Fruit fly (Drosophila melanogaster) whole organism, pupa: ENCODE data around the gene Med.

Source experiments
- CG10348 ChIP-seq: fragments of 200-800 bp; sonication (Bioruptor generic); IDR thresholded peaks from 2 replicates; pipeline ENCODE4 v1.3.6; 2022; ENCODE audit warnings: missing biosample characterization, missing genetic modification characterization
- CG12605 ChIP-seq: fragments of 200-800 bp; sonication (Bioruptor generic); IDR thresholded peaks from 2 replicates; pipeline ENCODE4 v1.3.6; 2022; ENCODE audit warnings: missing biosample characterization, missing genetic modification characterization
- CG13204 ChIP-seq: fragments of 200-800 bp; sonication (Bioruptor generic); optimal IDR thresholded peaks from 2 replicates; lab custom pipeline; 2018; ENCODE audit warnings: missing biosample characterization, mild to moderate bottlenecking, missing genetic modification characterization, moderate library complexity
- CG14655 ChIP-seq: fragments of 200-800 bp; sonication (Bioruptor generic); optimal IDR thresholded peaks from 3 replicates; lab custom pipeline; 2017; ENCODE audit warnings: mild to moderate bottlenecking, missing biosample characterization, missing genetic modification reagents, missing genetic modification characterization
- CG15710 ChIP-seq: fragments of 200-800 bp; sonication (Bioruptor generic); optimal IDR thresholded peaks from 2 replicates; lab custom pipeline; 2018; ENCODE audit warnings: missing biosample characterization, mild to moderate bottlenecking, missing genetic modification characterization, moderate library complexity
- CG17806 ChIP-seq: fragments of 200-800 bp; sonication (Bioruptor generic); optimal IDR thresholded peaks from 2 replicates; lab custom pipeline; 2018; ENCODE audit warnings: missing biosample characterization, mild to moderate bottlenecking, missing genetic modification characterization, moderate library complexity
- CG32121 ChIP-seq: fragments of 200-800 bp; sonication (Bioruptor generic); IDR thresholded peaks from 2 replicates; pipeline ENCODE4 v1.3.6; 2022; ENCODE audit warnings: missing biosample characterization, missing genetic modification characterization
- CG34367 ChIP-seq: fragments of 200-800 bp; sonication (Bioruptor generic); optimal IDR thresholded peaks from 2 replicates; lab custom pipeline; 2018; ENCODE audit warnings: missing biosample characterization, mild to moderate bottlenecking, missing genetic modification characterization
- CG4496 ChIP-seq: fragments of 200-800 bp; sonication (Bioruptor generic); IDR thresholded peaks from 3 replicates; pipeline ENCODE4 v1.3.6; 2022; ENCODE audit warnings: missing biosample characterization, missing genetic modification characterization
- CG8159 ChIP-seq: fragments of 200-800 bp; sonication (Bioruptor generic); optimal IDR thresholded peaks from 3 replicates; lab custom pipeline; 2018; ENCODE audit warnings: missing biosample characterization, mild to moderate bottlenecking, missing genetic modification characterization, moderate library complexity
- CG8301 ChIP-seq: fragments of 200-800 bp; sonication (Bioruptor generic); optimal IDR thresholded peaks from 2 replicates; lab custom pipeline; 2018; ENCODE audit warnings: missing biosample characterization, mild to moderate bottlenecking, missing genetic modification characterization
- CG9948 ChIP-seq: fragments of 200-800 bp; sonication (Bioruptor generic); optimal IDR thresholded peaks from 2 replicates; lab custom pipeline; 2018; ENCODE audit warnings: missing biosample characterization, mild to moderate bottlenecking, missing genetic modification characterization, moderate library complexity
- D1 ChIP-seq: fragments of 200-800 bp; sonication (Bioruptor generic); optimal IDR thresholded peaks from 2 replicates; lab custom pipeline; 2018; ENCODE audit warnings: missing biosample characterization, mild to moderate bottlenecking, missing genetic modification characterization, moderate library complexity
- EcR ChIP-seq: fragments of 200-800 bp; sonication (Bioruptor generic); optimal IDR thresholded peaks from 3 replicates; lab custom pipeline; 2019; ENCODE audit warnings: missing biosample characterization, missing genetic modification characterization, mild to moderate bottlenecking, moderate library complexity, missing genetic modification reagents
- Ets98B ChIP-seq: fragments of 200-800 bp; sonication (Bioruptor generic); IDR thresholded peaks from 2 replicates; pipeline ENCODE4 v1.3.6; 2022; ENCODE audit warnings: missing biosample characterization, missing genetic modification characterization
- Pif1A ChIP-seq: fragments of 200-800 bp; sonication (Bioruptor generic); optimal IDR thresholded peaks from 3 replicates; lab custom pipeline; 2016; ENCODE audit warnings: missing biosample characterization, missing genetic modification characterization
- Pif1B ChIP-seq: fragments of 200-800 bp; sonication (Bioruptor generic); optimal IDR thresholded peaks from 3 replicates; lab custom pipeline; 2016; ENCODE audit warnings: missing biosample characterization, missing genetic modification characterization
- Snoo ChIP-seq: fragments of 200-800 bp; sonication (Bioruptor generic); optimal IDR thresholded peaks from 3 replicates; lab custom pipeline; 2017; ENCODE audit warnings: missing biosample characterization, mild to moderate bottlenecking, missing genetic modification characterization, inconsistent platforms
- fd96Ca ChIP-seq: fragments of 200-800 bp; sonication (Bioruptor generic); IDR thresholded peaks from 3 replicates; pipeline ENCODE4 v1.3.6; 2022; ENCODE audit warnings: missing biosample characterization, missing genetic modification characterization
- gl ChIP-seq: fragments of 200-800 bp; sonication (Bioruptor generic); optimal IDR thresholded peaks from 2 replicates; lab custom pipeline; 2018; ENCODE audit warnings: missing biosample characterization, mild to moderate bottlenecking, missing genetic modification characterization
- rn ChIP-seq: fragments of 200-800 bp; sonication (Bioruptor generic); IDR thresholded peaks from 2 replicates; pipeline ENCODE4 v1.3.6; 2022; ENCODE audit warnings: missing biosample characterization, missing genetic modification characterization

The Med gene

dm6 chr3R:31610639-31611594, at the start of gene Med:
Gene Med, plus strand, starts transcription at chr3R:31611046.
- TF ChIP-seq CG17806: no peak
- TF ChIP-seq EcR (GFP tag; lab: Kevin White, UChicago): peak; percentile 81
- peak; percentile 21 for TF ChIP-seq gl (tag; lab: Kevin White, UChicago)
- peak; percentile 28 for TF ChIP-seq CG15710 (tag; lab: Kevin White, UChicago)
- TF ChIP-seq CG4496: no peak
- no peak for TF ChIP-seq fd96Ca (GFP tag; lab: Robert Waterston, UW)
- TF ChIP-seq rn (GFP tag; lab: Robert Waterston, UW): no peak
- TF ChIP-seq CG9948 (tag; lab: Kevin White, UChicago): peak; percentile 5
- no peak for TF ChIP-seq CG12605 (GFP tag; lab: Robert Waterston, UW)
- no peak for TF ChIP-seq CG10348 (GFP tag; lab: Robert Waterston, UW)
- TF ChIP-seq CG8301 (tag; lab: Kevin White, UChicago): no peak
- TF ChIP-seq CG34367 (tag; lab: Kevin White, UChicago): peak; percentile 25
- no peak for TF ChIP-seq Snoo
- TF ChIP-seq CG8159 (tag; lab: Kevin White, UChicago): peak; percentile 17
- TF ChIP-seq Pif1B (GFP tag; lab: Kevin White, UChicago): no peak
- TF ChIP-seq CG14655 (GFP tag; lab: Kevin White, UChicago): peak; percentile 49
- TF ChIP-seq CG13204 (GFP tag; lab: Kevin White, UChicago): peak; percentile 27
- TF ChIP-seq Ets98B (GFP tag; lab: Robert Waterston, UW): no peak
- TF ChIP-seq D1: no peak
- TF ChIP-seq CG32121 (GFP tag; lab: Robert Waterston, UW): no peak
- TF ChIP-seq Pif1A (GFP tag; lab: Kevin White, UChicago): no peak

dm6 chr3R:31564164-31564563, 46.7 kb upstream of the Med start:
- TF ChIP-seq CG14655 (GFP tag; lab: Kevin White, UChicago) (no peak), CG9948 (tag; lab: Kevin White, UChicago) (no peak), CG12605 (GFP tag; lab: Robert Waterston, UW) (no peak), CG8159 (tag; lab: Kevin White, UChicago) (no peak), Pif1B (GFP tag; lab: Kevin White, UChicago) (no peak), Snoo (no peak), CG15710 (tag; lab: Kevin White, UChicago) (no peak), CG17806 (no peak), gl (tag; lab: Kevin White, UChicago) (no peak), CG34367 (tag; lab: Kevin White, UChicago) (no peak), Ets98B (GFP tag; lab: Robert Waterston, UW) (no peak), EcR (GFP tag; lab: Kevin White, UChicago) (no peak), CG32121 (GFP tag; lab: Robert Waterston, UW) (no peak), CG13204 (GFP tag; lab: Kevin White, UChicago) (no peak)
- TF ChIP-seq, all 21 proteins: peak for 0

- TF ChIP-seq D1 (no peak), CG15710 (tag; lab: Kevin White, UChicago) (no peak), CG14655 (GFP tag; lab: Kevin White, UChicago) (no peak), CG34367 (tag; lab: Kevin White, UChicago) (no peak), EcR (GFP tag; lab: Kevin White, UChicago) (peak; percentile 70)
Observed at dm6 chr3R:31564588-31564987, 46.3 kb upstream of the Med start.

dm6 chr3R:31565738-31566137, 45.1 kb upstream of the Med start:
- no peak for TF ChIP-seq fd96Ca (GFP tag; lab: Robert Waterston, UW)
- no peak for TF ChIP-seq CG13204 (GFP tag; lab: Kevin White, UChicago)
- TF ChIP-seq CG4496: no peak
- no peak for TF ChIP-seq gl (tag; lab: Kevin White, UChicago)
- TF ChIP-seq CG14655 (GFP tag; lab: Kevin White, UChicago): no peak
- TF ChIP-seq CG8159 (tag; lab: Kevin White, UChicago): no peak
- no peak for TF ChIP-seq CG10348 (GFP tag; lab: Robert Waterston, UW)
- no peak for TF ChIP-seq Pif1B (GFP tag; lab: Kevin White, UChicago)
- TF ChIP-seq Ets98B (GFP tag; lab: Robert Waterston, UW): no peak

- TF ChIP-seq CG14655 (GFP tag; lab: Kevin White, UChicago) (peak; percentile 85), EcR (GFP tag; lab: Kevin White, UChicago) (no peak), CG4496 (peak; percentile 84), CG9948 (tag; lab: Kevin White, UChicago) (peak; percentile 79), D1 (no peak), CG12605 (GFP tag; lab: Robert Waterston, UW) (peak; percentile 72), Pif1A (GFP tag; lab: Kevin White, UChicago) (peak; percentile 84), Snoo (no peak), CG13204 (GFP tag; lab: Kevin White, UChicago) (peak; percentile 68), gl (tag; lab: Kevin White, UChicago) (peak; percentile 67), CG8301 (tag; lab: Kevin White, UChicago) (peak; percentile 83), CG15710 (tag; lab: Kevin White, UChicago) (peak; percentile 82), CG34367 (tag; lab: Kevin White, UChicago) (peak; percentile 71), Ets98B (GFP tag; lab: Robert Waterston, UW) (peak; percentile 84), rn (GFP tag; lab: Robert Waterston, UW) (peak; percentile 70), Pif1B (GFP tag; lab: Kevin White, UChicago) (peak; percentile 83), CG17806 (peak; percentile 80), CG10348 (GFP tag; lab: Robert Waterston, UW) (no peak), fd96Ca (GFP tag; lab: Robert Waterston, UW) (peak; percentile 89), CG8159 (tag; lab: Kevin White, UChicago) (peak; percentile 76), CG32121 (GFP tag; lab: Robert Waterston, UW) (peak; percentile 71; the same call in 1 of the 2 replicates)
Observed at dm6 chr3R:31566738-31567137, 44.1 kb upstream of the Med start.
